Worm (Caenorhabditis elegans) whole organism, mixed stage, embryonic: ENCODE results near the gene F13H10.3.

Source experiments
- nhr-28 ChIP-seq: fragments of 150-350 bp; optimal IDR thresholded peaks from 2 replicates; lab custom pipeline; 2014; ENCODE audit warnings: missing biosample characterization, missing genetic modification characterization
- pha-4 ChIP-seq: fragments of 150-350 bp; optimal IDR thresholded peaks from 2 replicates; lab custom pipeline; 2018; ENCODE audit warnings: missing biosample characterization, missing genetic modification reagents, missing genetic modification characterization
- sptf-1 ChIP-seq: sonication (generic microtip); optimal IDR thresholded peaks from 2 replicates; lab custom pipeline; 2017; ENCODE audit warnings: mild to moderate bottlenecking, missing genetic modification characterization, moderate library complexity, missing compliant biosample characterization
- unc-62 ChIP-seq: fragments of 150-350 bp; optimal IDR thresholded peaks from 2 replicates; lab custom pipeline; 2014; ENCODE audit warnings: missing biosample characterization, missing genetic modification reagents, missing genetic modification characterization

DNA sequence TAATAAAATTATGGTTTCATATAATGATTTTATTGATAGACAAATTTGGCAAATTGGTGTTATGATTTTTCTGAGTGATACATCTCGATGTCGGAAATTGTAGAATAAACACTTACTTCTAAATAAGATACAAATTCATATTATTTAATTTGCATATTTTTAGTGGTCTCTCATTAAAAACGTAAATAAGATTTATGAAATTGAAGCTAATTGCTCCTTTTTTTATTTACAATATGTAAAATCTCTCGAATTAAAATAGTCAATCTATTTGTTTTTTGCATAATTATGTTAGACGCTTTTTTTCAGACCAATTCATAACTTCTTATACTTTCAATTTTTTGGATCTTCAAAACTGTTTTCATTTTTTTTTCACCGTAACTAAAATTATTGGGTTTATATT is 16.5 kb upstream of the F13H10.3 start, which contains the start of gene hrg-6:
- no peak for TF ChIP-seq sptf-1 (tag; lab: Kevin White, UChicago)
- TF ChIP-seq nhr-28 (tag; lab: Kevin White, UChicago): no peak
- no peak for TF ChIP-seq pha-4 (tag; lab: Kevin White, UChicago)
- TF ChIP-seq unc-62: no peak
